Fruit fly (Drosophila melanogaster) whole organism, embryonic: Measurements from ENCODE around the gene CG34417.

Experiments
- Bgb ChIP-seq: fragments of 200-800 bp; sonication (Bioruptor generic); IDR thresholded peaks from 2 replicates; pipeline ENCODE4 v1.3.6; 2022; ENCODE audit warnings: missing biosample characterization, missing genetic modification characterization; ENCODE audit not compliant: partially characterized antibody
- CG12071 ChIP-seq: fragments of 200-800 bp; sonication (Bioruptor generic); optimal IDR thresholded peaks from 3 replicates; lab custom pipeline; 2018; ENCODE audit warnings: missing biosample characterization, mild to moderate bottlenecking, missing genetic modification characterization
- CG12942 ChIP-seq: fragments of 200-800 bp; sonication (Bioruptor generic); optimal IDR thresholded peaks from 3 replicates; lab custom pipeline; 2016; ENCODE audit warnings: missing biosample characterization, missing genetic modification characterization
- CG16779 ChIP-seq: fragments of 200-800 bp; sonication (Bioruptor generic); IDR thresholded peaks from 2 replicates; pipeline ENCODE4 v1.3.6; 2022; ENCODE audit warnings: missing biosample characterization, missing genetic modification characterization
- CG17359 ChIP-seq: fragments of 200-800 bp; sonication (Bioruptor generic); optimal IDR thresholded peaks from 3 replicates; lab custom pipeline; 2018; ENCODE audit warnings: missing biosample characterization, mild to moderate bottlenecking, missing genetic modification characterization, moderate library complexity
- CG17802 ChIP-seq: fragments of 200-800 bp; sonication (Bioruptor generic); optimal IDR thresholded peaks from 2 replicates; lab custom pipeline; 2018; ENCODE audit warnings: missing biosample characterization, mild to moderate bottlenecking, missing genetic modification characterization, moderate library complexity
- CG31441 ChIP-seq: fragments of 200-800 bp; sonication (Bioruptor generic); IDR thresholded peaks from 2 replicates; pipeline ENCODE4 v1.3.6; 2022; ENCODE audit warnings: missing biosample characterization, missing genetic modification characterization
- CG6175 ChIP-seq: fragments of 200-800 bp; sonication (Bioruptor generic); IDR thresholded peaks from 3 replicates; pipeline ENCODE4 v1.3.6; 2022; ENCODE audit warnings: missing biosample characterization, missing genetic modification characterization
- CG6254 ChIP-seq: fragments of 200-800 bp; sonication (Bioruptor generic); optimal IDR thresholded peaks from 3 replicates; lab custom pipeline; 2017; ENCODE audit warnings: mild to moderate bottlenecking, missing biosample characterization, missing genetic modification reagents, missing genetic modification characterization
- CG7372 ChIP-seq: fragments of 200-800 bp; sonication (Bioruptor generic); IDR thresholded peaks from 2 replicates; pipeline ENCODE4 v1.3.6; 2022; ENCODE audit warnings: missing biosample characterization, missing genetic modification characterization
- Chrac-16 ChIP-seq: fragments of 200-800 bp; sonication (Bioruptor generic); optimal IDR thresholded peaks from 3 replicates; lab custom pipeline; 2016; ENCODE audit warnings: missing biosample characterization, missing genetic modification characterization
- D19A ChIP-seq: fragments of 200-800 bp; optimal IDR thresholded peaks from 3 replicates; lab custom pipeline; 2019; ENCODE audit warnings: missing biosample characterization, mild to moderate bottlenecking, missing genetic modification characterization, moderate library complexity
- Dad ChIP-seq: fragments of 200-800 bp; sonication (Bioruptor generic); optimal IDR thresholded peaks from 3 replicates; lab custom pipeline; 2016; ENCODE audit warnings: missing biosample characterization, missing genetic modification characterization
- Pdp1 ChIP-seq, 2 experiments: fragments of 200-800 bp; sonication (Bioruptor generic); optimal IDR thresholded peaks; 3 replicates each; lab custom pipeline; 2016; ENCODE audit warnings: missing biosample characterization in 2 of 2, missing genetic modification characterization in 2 of 2, mild to moderate bottlenecking in 1 of 2, moderate library complexity in 1 of 2
- Rfx ChIP-seq: fragments of 200-800 bp; sonication (Bioruptor generic); IDR thresholded peaks from 2 replicates; pipeline ENCODE4 v1.3.6; 2022; ENCODE audit warnings: missing biosample characterization, missing genetic modification characterization
- Sox100B ChIP-seq: fragments of 200-800 bp; sonication (Bioruptor generic); optimal IDR thresholded peaks from 3 replicates; lab custom pipeline; 2018; ENCODE audit warnings: missing biosample characterization, mild to moderate bottlenecking, missing genetic modification characterization
- Usf ChIP-seq: fragments of 200-800 bp; sonication (Bioruptor generic); optimal IDR thresholded peaks from 2 replicates; lab custom pipeline; 2017; ENCODE audit warnings: missing genotype, missing biosample characterization, missing genetic modification characterization
- Vsx1 ChIP-seq: fragments of 200-800 bp; sonication (Bioruptor generic); optimal IDR thresholded peaks from 2 replicates; lab custom pipeline; 2017; ENCODE audit warnings: missing biosample characterization, mild to moderate bottlenecking, missing genetic modification characterization, missing genetic modification reagents
- ac ChIP-seq: fragments of 200-800 bp; sonication (Bioruptor generic); optimal IDR thresholded peaks from 3 replicates; lab custom pipeline; 2017; ENCODE audit warnings: missing biosample characterization, mild to moderate bottlenecking, missing genetic modification characterization
- ase ChIP-seq: fragments of 200-800 bp; sonication (Bioruptor generic); IDR thresholded peaks from 3 replicates; pipeline ENCODE4 v1.3.6; 2022; ENCODE audit warnings: missing biosample characterization, missing genetic modification characterization
- danr ChIP-seq: fragments of 200-800 bp; sonication (Bioruptor generic); IDR thresholded peaks from 2 replicates; pipeline ENCODE4 v1.3.6; 2022; ENCODE audit warnings: missing biosample characterization, missing genetic modification characterization
- disco-r ChIP-seq: fragments of 200-800 bp; sonication (Bioruptor generic); optimal IDR thresholded peaks from 2 replicates; lab custom pipeline; 2016; ENCODE audit warnings: missing biosample characterization, missing genetic modification characterization
- dysf ChIP-seq: fragments of 200-800 bp; sonication (Bioruptor generic); IDR thresholded peaks from 3 replicates; pipeline ENCODE4 v1.3.6; 2022; ENCODE audit warnings: missing biosample characterization, missing genetic modification characterization
- esg ChIP-seq: fragments of 200-800 bp; sonication (Bioruptor generic); conservative IDR thresholded peaks from 2 replicates; pipeline ENCODE4 v1.3.6; 2022; ENCODE audit warnings: missing biosample characterization, missing genetic modification characterization
- lilli ChIP-seq: fragments of 200-800 bp; sonication (Bioruptor generic); optimal IDR thresholded peaks from 3 replicates; lab custom pipeline; 2016; ENCODE audit warnings: missing biosample characterization, missing genetic modification characterization
- pzg ChIP-seq: fragments of 200-800 bp; sonication (Bioruptor generic); optimal IDR thresholded peaks from 3 replicates; lab custom pipeline; 2018; ENCODE audit warnings: missing biosample characterization, mild to moderate bottlenecking, missing genetic modification characterization, moderate library complexity
- sens ChIP-seq: fragments of 200-800 bp; sonication (Bioruptor generic); peaks from one replicate; lab custom pipeline; 2016; ENCODE audit warnings: missing biosample characterization, missing genetic modification characterization
- tup ChIP-seq: fragments of 200-800 bp; sonication (Bioruptor generic); optimal IDR thresholded peaks from 2 replicates; lab custom pipeline; 2016; ENCODE audit warnings: missing biosample characterization, mild to moderate bottlenecking, missing genetic modification characterization, moderate library complexity

Gene CG34417

dm6 chrX:6638123-6638522 is 97.6 kb downstream of the CG34417 start (continued):
- peak; percentile 41 for TF ChIP-seq CG12071 (GFP tag; lab: Kevin White, UChicago)
- TF ChIP-seq esg = no peak
- peak; percentile 39 for TF ChIP-seq Sox100B (GFP tag; lab: Kevin White, UChicago)
- no peak for TF ChIP-seq danr
- peak; percentile 44 for TF ChIP-seq Vsx1 (GFP tag; lab: Kevin White, UChicago)
- no peak for TF ChIP-seq CG16779
- no peak for TF ChIP-seq lilli (GFP tag; lab: Kevin White, UChicago)
- TF ChIP-seq tup = no peak
- no peak for TF ChIP-seq CG17802 (tag; lab: Kevin White, UChicago)
- no peak for TF ChIP-seq CG6254 (GFP tag; lab: Kevin White, UChicago)
- no peak for TF ChIP-seq Usf (GFP tag; lab: Kevin White, UChicago)
- no peak for TF ChIP-seq ase (GFP tag; lab: Robert Waterston, UW)
- peak; percentile 48; the same call in 1 of the 3 replicates for TF ChIP-seq dysf (GFP tag; lab: Robert Waterston, UW)
- TF ChIP-seq CG6175 (GFP tag; lab: Robert Waterston, UW) = no peak
- TF ChIP-seq Rfx (GFP tag; lab: Robert Waterston, UW) = no peak
- TF ChIP-seq pzg (GFP tag; lab: Kevin White, UChicago) = no peak
- no peak for TF ChIP-seq CG7372 (GFP tag; lab: Robert Waterston, UW)
- TF ChIP-seq Chrac-16 = no peak
- peak; percentile 47 for TF ChIP-seq CG17359 (tag; lab: Kevin White, UChicago)
- TF ChIP-seq D19A (tag; lab: Kevin White, UChicago) = no peak
- no peak for TF ChIP-seq Bgb (GFP tag; lab: Robert Waterston, UW)
- TF ChIP-seq CG31441 (GFP tag; lab: Robert Waterston, UW) = no peak
- TF ChIP-seq CG12942 (GFP tag; lab: Kevin White, UChicago) = no peak
- TF ChIP-seq disco-r = no peak
- no peak for TF ChIP-seq Dad (GFP tag; lab: Kevin White, UChicago)
- TF ChIP-seq ac = no peak
- TF ChIP-seq sens (GFP tag; lab: Kevin White, UChicago) = peak; percentile 23
- no peak for TF ChIP-seq Pdp1 (GFP tag; optimal IDR thresholded peaks at IDR 0.05; lab: Kevin White, UChicago)
